Fruit fly (Drosophila melanogaster): ENCODE measurements around the gene CG44475.
A peak's percentile ranks its signal among the peaks of the same experiment; 100 is the strongest.

CG44475 gene

dm6 chr2L:15909826-15910225 is 26.8 kb upstream of the CG44475 start (continued):
- TF ChIP-seq TFAM (GFP tag; optimal IDR thresholded peaks at IDR 0.05): no peak
- TF ChIP-seq slbo (GFP tag; IDR thresholded peaks at IDR 0.05): no peak
- no peak for TF ChIP-seq Sox102F (GFP tag; optimal IDR thresholded peaks at IDR 0.05)
- no peak for TF ChIP-seq zf30C (GFP tag; optimal IDR thresholded peaks at IDR 0.05)
- TF ChIP-seq CG6654 (GFP tag; optimal IDR thresholded peaks at IDR 0.05): no peak
- no peak for TF ChIP-seq Sry-δ (GFP tag; optimal IDR thresholded peaks at IDR 0.05)
- TF ChIP-seq mld (GFP tag; IDR thresholded peaks at IDR 0.05; ENCODE audit: partially characterized antibody): no peak
- no peak for TF ChIP-seq run (tag; optimal IDR thresholded peaks at IDR 0.05)
- no peak for TF ChIP-seq Dfd (GFP tag; optimal IDR thresholded peaks at IDR 0.05)
- no peak for TF ChIP-seq Aef1 (GFP tag; IDR thresholded peaks at IDR 0.05)
- TF ChIP-seq sob (GFP tag; IDR thresholded peaks at IDR 0.05): no peak
- TF ChIP-seq her (GFP tag; optimal IDR thresholded peaks at IDR 0.05): peak; percentile 37
- no peak for TF ChIP-seq CG15073 (GFP tag; optimal IDR thresholded peaks at IDR 0.05)
- TF ChIP-seq Lim3 (GFP tag; IDR thresholded peaks at IDR 0.05): no peak
- TF ChIP-seq Asciz (GFP tag; optimal IDR thresholded peaks at IDR 0.05): no peak
- TF ChIP-seq H15 (GFP tag; IDR thresholded peaks at IDR 0.05): no peak
- TF ChIP-seq prd (optimal IDR thresholded peaks at IDR 0.05): no peak
- no peak for TF ChIP-seq prd (GFP tag; IDR thresholded peaks at IDR 0.05)
- TF ChIP-seq CG9797 (GFP tag; optimal IDR thresholded peaks at IDR 0.05): no peak
- peak; percentile 46 for TF ChIP-seq BtbVII (GFP tag; optimal IDR thresholded peaks at IDR 0.05)
- TF ChIP-seq kay (GFP tag; optimal IDR thresholded peaks at IDR 0.05): no peak
- TF ChIP-seq CG11456 (GFP tag; IDR thresholded peaks at IDR 0.05): no peak
- TF ChIP-seq GATAe (GFP tag; conservative IDR thresholded peaks at IDR 0.05): no peak
- no peak for TF ChIP-seq CG5953 (GFP tag; IDR thresholded peaks at IDR 0.05)
- peak; percentile 15 for TF ChIP-seq schlank (tag; optimal IDR thresholded peaks at IDR 0.05)
- no peak for TF ChIP-seq zen2 (GFP tag; IDR thresholded peaks at IDR 0.05; ENCODE audit: partially characterized antibody)
- TF ChIP-seq pzg (GFP tag; optimal IDR thresholded peaks at IDR 0.05): no peak
- TF ChIP-seq CG10565 (GFP tag; optimal IDR thresholded peaks at IDR 0.05): no peak
- TF ChIP-seq tio (GFP tag; optimal IDR thresholded peaks at IDR 0.05): no peak
- TF ChIP-seq HLH54F (GFP tag; optimal IDR thresholded peaks at IDR 0.05): no peak
- no peak for TF ChIP-seq eve (GFP tag; optimal IDR thresholded peaks at IDR 0.05)
- TF ChIP-seq Xbp1 (GFP tag; optimal IDR thresholded peaks at IDR 0.05): no peak
- TF ChIP-seq CG11247 (GFP tag; IDR thresholded peaks at IDR 0.05): no peak
- TF ChIP-seq CG7556 (GFP tag; optimal IDR thresholded peaks at IDR 0.05): no peak
- no peak for TF ChIP-seq nerfin-2 (GFP tag; IDR thresholded peaks at IDR 0.05; ENCODE audit: partially characterized antibody)
- TF ChIP-seq CG32532 (GFP tag; IDR thresholded peaks at IDR 0.05): no peak
- TF ChIP-seq CG42726 (GFP tag; IDR thresholded peaks at IDR 0.05; ENCODE audit: partially characterized antibody): no peak
- TF ChIP-seq Doc3 (GFP tag; IDR thresholded peaks at IDR 0.05; ENCODE audit: partially characterized antibody): no peak
- no peak for TF ChIP-seq CG6254 (GFP tag; optimal IDR thresholded peaks at IDR 0.05)
- no peak for TF ChIP-seq Stat92E (GFP tag; optimal IDR thresholded peaks at IDR 0.05)
- TF ChIP-seq CG34376 (GFP tag; optimal IDR thresholded peaks at IDR 0.05): peak; percentile 64
- TF ChIP-seq nom (GFP tag; optimal IDR thresholded peaks at IDR 0.05): no peak
- TF ChIP-seq ro (GFP tag; IDR thresholded peaks at IDR 0.05): no peak
- no peak for TF ChIP-seq CG10959 (GFP tag; IDR thresholded peaks at IDR 0.05)
- no peak for TF ChIP-seq CG2889 (GFP tag; IDR thresholded peaks at IDR 0.05)
- TF ChIP-seq cas (GFP tag; IDR thresholded peaks at IDR 0.05): no peak
- TF ChIP-seq CG17568 (GFP tag; optimal IDR thresholded peaks at IDR 0.05): no peak
- no peak for TF ChIP-seq Dll (GFP tag; IDR thresholded peaks at IDR 0.05; ENCODE audit: partially characterized antibody)
- no peak for TF ChIP-seq CG4282 (GFP tag; optimal IDR thresholded peaks at IDR 0.05)
- no peak for TF ChIP-seq CG4820 (GFP tag; optimal IDR thresholded peaks at IDR 0.05)
- TF ChIP-seq sr (GFP tag; IDR thresholded peaks at IDR 0.05): no peak
- TF ChIP-seq wdn (GFP tag; IDR thresholded peaks at IDR 0.05): no peak

Measured in whole organism, embryonic.